Worm (Caenorhabditis elegans): ENCODE results near the gene cyb-1.

The cyb-1 gene

ce11 chrIV:10695203-10695602 lies 39.8 kb upstream of the cyb-1 start, which contains the start of gene R102.4:
Gene R102.4 (minus strand): TSS chrIV:10695303.
- TF ChIP-seq unc-62 (GFP tag; optimal IDR thresholded peaks at IDR 0.05 in 1 of 2), result peak in 1 of 2 experiments; percentile 83
- no peak for TF ChIP-seq unc-62 (tag; optimal IDR thresholded peaks at IDR 0.05)
- no peak for TF ChIP-seq nhr-111 (GFP tag; optimal IDR thresholded peaks at IDR 0.05)
- TF ChIP-seq ces-1 (GFP tag; optimal IDR thresholded peaks at IDR 0.05), result no peak
- no peak for TF ChIP-seq Y48G9A.11 (GFP tag; IDR thresholded peaks at IDR 0.05)

DNA sequence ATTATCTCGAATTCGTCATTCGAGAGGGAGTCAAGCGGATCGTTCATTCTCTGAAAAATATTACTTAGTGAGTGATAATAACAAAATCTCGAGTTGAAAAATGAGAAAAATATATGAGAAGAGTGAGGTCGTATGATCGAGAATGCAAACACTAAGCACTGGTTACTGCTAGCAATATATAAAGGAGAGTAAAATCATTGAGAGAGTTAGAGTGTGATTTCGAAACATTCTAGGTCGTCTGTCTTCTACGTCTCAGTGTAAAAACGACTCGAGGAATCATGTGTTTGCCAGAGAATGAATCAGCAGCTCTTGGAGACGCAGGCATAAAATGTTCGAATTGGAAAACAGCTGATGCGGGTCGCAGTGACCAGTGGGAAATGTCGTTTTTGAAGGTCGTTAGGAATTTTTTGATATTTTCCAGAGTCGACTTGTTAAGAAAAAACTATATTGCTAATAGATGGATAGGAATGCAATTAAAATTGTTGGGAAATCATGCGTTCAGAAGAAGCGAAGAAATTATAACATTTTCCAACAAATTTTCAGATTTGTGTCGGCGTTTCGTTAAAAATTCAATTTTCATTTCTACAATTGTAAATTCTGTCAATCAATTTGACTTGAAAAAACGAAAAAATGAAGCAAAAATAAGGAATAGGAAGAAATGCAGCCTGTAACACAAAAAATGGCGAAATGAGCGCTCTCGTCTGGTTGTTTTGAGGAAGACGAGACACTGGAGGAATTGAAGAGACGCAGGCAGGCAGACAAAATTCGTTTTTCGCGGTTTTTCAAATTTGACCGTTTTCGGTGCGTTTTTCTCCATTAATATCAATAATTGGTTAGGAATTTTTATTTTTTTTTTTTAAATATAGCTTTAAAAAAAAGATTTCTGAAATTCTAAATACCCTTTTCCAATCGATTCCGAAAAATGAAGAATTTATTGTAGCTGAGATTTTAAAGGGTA lies 37.7 kb upstream of the cyb-1 start, which contains the start of gene allo-1:
TSS of gene allo-1 (minus strand) at position 51 of the 958 bp plus-strand sequence.
- peak; percentile 15 to 83 for TF ChIP-seq mdl-1 (tag; optimal IDR thresholded peaks at IDR 0.05)
- TF ChIP-seq unc-39 (tag; optimal IDR thresholded peaks at IDR 0.05), result no peak
- TF ChIP-seq hlh-11 (tag; optimal IDR thresholded peaks at IDR 0.05), result peak; percentile 94
- TF ChIP-seq aly-2 (tag; optimal IDR thresholded peaks at IDR 0.05), result no peak
- TF ChIP-seq dve-1 (tag; optimal IDR thresholded peaks at IDR 0.05; ENCODE audit: insufficient read depth), result peak; percentile 76
- peak; percentile 26; the same call in 1 of the 2 replicates for TF ChIP-seq hmg-1.1 (GFP tag; IDR thresholded peaks at IDR 0.05)
- peak in 1 of 2 experiments; percentile 28 for TF ChIP-seq unc-62 (GFP tag; optimal IDR thresholded peaks at IDR 0.05 in 1 of 2)
- TF ChIP-seq unc-62 (tag; optimal IDR thresholded peaks at IDR 0.05), result no peak
- TF ChIP-seq pha-4 (GFP tag; IDR thresholded peaks at IDR 0.05), result 0 out of 2 replicates have a peak, but pooled peaks have one; percentile 47
- TF ChIP-seq pha-4 (tag; optimal IDR thresholded peaks at IDR 0.05), result no peak
- no peak for TF ChIP-seq lin-29 (GFP tag; IDR thresholded peaks at IDR 0.05)
- peak; percentile 63 for TF ChIP-seq nhr-6 (tag; optimal IDR thresholded peaks at IDR 0.05)
- TF ChIP-seq nhr-48 (tag; optimal IDR thresholded peaks at IDR 0.05), result peak; percentile 18
- no peak for TF ChIP-seq skn-1 (tag; optimal IDR thresholded peaks at IDR 0.05)
- peak; percentile 79 for TF ChIP-seq mep-1 (tag; optimal IDR thresholded peaks at IDR 0.05)
- TF ChIP-seq dmd-9 (GFP tag; IDR thresholded peaks at IDR 0.05), result 0 out of 2 replicates have a peak, but pooled peaks have one; percentile 31
- TF ChIP-seq pqm-1 (tag; optimal IDR thresholded peaks at IDR 0.05), result peak; percentile 7
- TF ChIP-seq tra-1 (GFP tag; IDR thresholded peaks at IDR 0.05), result 0 out of 2 replicates have a peak, but pooled peaks have one; percentile 46
- TF ChIP-seq snpc-1.2 (GFP tag; IDR thresholded peaks at IDR 0.05), result peak; percentile 64
- peak; percentile 82 for TF ChIP-seq dpl-1 (GFP tag; optimal IDR thresholded peaks at IDR 0.05)
- TF ChIP-seq hlh-30 (tag; optimal IDR thresholded peaks at IDR 0.05; ENCODE audit: insufficient read depth), result peak; percentile 97
- TF ChIP-seq ama-1 (optimal IDR thresholded peaks at IDR 0.05), result peak; percentile 31
- peak; percentile 65 for TF ChIP-seq mxl-3 (GFP tag; optimal IDR thresholded peaks at IDR 0.05)
- peak; percentile 80 for TF ChIP-seq nhr-28 (tag; optimal IDR thresholded peaks at IDR 0.05)
- no peak for TF ChIP-seq daf-16 (GFP tag; optimal IDR thresholded peaks at IDR 0.05)
- peak; percentile 18 for TF ChIP-seq daf-16 (tag; optimal IDR thresholded peaks at IDR 0.05)
- peak; percentile 78 for TF ChIP-seq dmd-6 (GFP tag; IDR thresholded peaks at IDR 0.05)
- TF ChIP-seq aha-1 (tag), result peak; percentile 92
- no peak for TF ChIP-seq zfp-2 (tag; optimal IDR thresholded peaks at IDR 0.05)
- TF ChIP-seq T20F7.1 (GFP tag; optimal IDR thresholded peaks at IDR 0.05), result peak; percentile 30
- TF ChIP-seq ztf-7 (tag; optimal IDR thresholded peaks at IDR 0.05), result no peak
- no peak for TF ChIP-seq set-16 (GFP tag; IDR thresholded peaks at IDR 0.05)
- TF ChIP-seq lin-1 (GFP tag; IDR thresholded peaks at IDR 0.05), result peak; percentile 12; the same call in 1 of the 2 replicates
- TF ChIP-seq ztf-11 (tag; optimal IDR thresholded peaks at IDR 0.05), result no peak
- TF ChIP-seq jun-1 (tag; optimal IDR thresholded peaks at IDR 0.05), result peak; percentile 62
- TF ChIP-seq rbr-2 (tag; optimal IDR thresholded peaks at IDR 0.05), result peak; percentile 24
- peak; percentile 35 to 68 for TF ChIP-seq lsy-2 (tag; optimal IDR thresholded peaks at IDR 0.05)
- TF ChIP-seq fos-1 (tag; optimal IDR thresholded peaks at IDR 0.05), result no peak
- no peak for TF ChIP-seq mes-2 (tag; optimal IDR thresholded peaks at IDR 0.05; ENCODE audit: poor library complexity, severe bottlenecking)
- no peak for TF ChIP-seq ZK337.2 (GFP tag; IDR thresholded peaks at IDR 0.05)
- peak; percentile 65 for TF ChIP-seq nhr-11 (tag; optimal IDR thresholded peaks at IDR 0.05)
- peak in 1 of 2 experiments; percentile 56 for TF ChIP-seq hif-1 (tag; optimal IDR thresholded peaks at IDR 0.05)
- TF ChIP-seq nhr-77 (tag; optimal IDR thresholded peaks at IDR 0.05), result peak; percentile 69

Measured in whole organism, L4 larva.